Fruit fly (Drosophila melanogaster) ovary, adult (tissue): ENCODE data around the gene dnd.

Source experiments
- CG17801 ChIP-seq: fragments of 200-800 bp; optimal IDR thresholded peaks from 2 replicates; lab custom pipeline; 2019; ENCODE audit warnings: missing biosample characterization, mild to moderate bottlenecking, missing genetic modification characterization, moderate library complexity; ENCODE audit not compliant: partially characterized antibody

Gene dnd

DNA sequence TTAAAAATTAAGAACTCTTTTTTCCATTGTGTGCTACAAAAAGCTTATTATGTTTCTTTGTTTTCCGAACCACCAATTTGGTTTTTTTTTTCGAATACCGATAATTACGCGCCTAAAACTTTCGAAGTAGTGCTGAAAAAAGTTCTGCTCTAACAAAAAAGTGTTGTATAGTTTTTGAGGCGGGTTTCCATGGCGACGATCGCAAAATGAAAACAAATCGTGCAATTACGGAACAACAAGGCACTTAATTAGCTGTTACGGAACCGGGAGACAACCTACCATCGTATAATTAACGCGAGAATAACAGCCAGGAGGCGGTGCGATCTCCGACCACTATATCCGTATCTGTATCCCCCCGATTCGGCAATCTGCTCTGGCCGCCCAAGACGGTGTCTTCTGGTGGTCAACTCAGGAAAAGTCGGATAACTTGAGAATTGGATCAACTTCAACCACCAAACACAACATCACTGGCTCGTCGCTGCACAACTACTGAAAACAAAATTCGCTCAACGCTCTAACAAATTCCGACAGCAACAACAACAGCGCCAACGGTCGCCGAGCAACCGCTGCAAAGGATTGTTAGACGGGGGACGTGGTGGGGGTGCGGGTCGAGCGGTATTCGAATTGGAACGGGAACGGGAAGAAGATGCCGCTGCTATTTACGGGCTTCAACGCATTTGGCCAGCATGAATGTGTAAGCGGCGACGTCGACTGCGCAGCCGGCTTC lies at the start of gene dnd, which contains the start of gene CG6678:
dnd (minus strand) TSS at position 495 of the 727 bp plus-strand sequence.
CG6678 (plus strand) TSS at position 169 of the 727 bp plus-strand sequence.
- no peak for TF ChIP-seq CG17801

dm6 chr3R:21935191-21935590 lies 48.0 kb upstream of the dnd start:
- TF ChIP-seq CG17801, result no peak

dm6 chr3R:21933952-21934351 lies 46.8 kb upstream of the dnd start:
- no peak for TF ChIP-seq CG17801

dm6 chr3R:21931346-21931745 lies 44.2 kb upstream of the dnd start:
- TF ChIP-seq CG17801, result peak; percentile 40

DNA sequence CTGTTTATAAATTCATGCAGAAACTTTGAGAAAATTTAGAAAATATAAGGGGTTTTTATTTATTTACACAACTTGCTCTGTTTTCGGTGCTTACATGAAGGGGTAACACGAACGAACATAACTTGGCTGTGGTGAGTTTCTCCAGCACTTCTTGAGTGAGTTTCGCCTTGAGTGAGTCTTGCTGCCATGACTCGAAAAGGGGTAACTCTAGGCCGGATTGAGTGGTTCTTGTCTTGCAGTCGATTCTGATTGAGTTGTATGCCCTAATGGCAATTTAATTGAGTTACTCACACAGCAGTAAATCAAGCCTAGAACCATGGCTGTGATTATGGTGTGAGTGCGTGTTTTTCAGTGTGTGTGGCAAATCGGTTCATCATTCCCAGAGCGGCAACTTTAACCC lies 41.1 kb upstream of the dnd start:
- no peak for TF ChIP-seq CG17801

DNA sequence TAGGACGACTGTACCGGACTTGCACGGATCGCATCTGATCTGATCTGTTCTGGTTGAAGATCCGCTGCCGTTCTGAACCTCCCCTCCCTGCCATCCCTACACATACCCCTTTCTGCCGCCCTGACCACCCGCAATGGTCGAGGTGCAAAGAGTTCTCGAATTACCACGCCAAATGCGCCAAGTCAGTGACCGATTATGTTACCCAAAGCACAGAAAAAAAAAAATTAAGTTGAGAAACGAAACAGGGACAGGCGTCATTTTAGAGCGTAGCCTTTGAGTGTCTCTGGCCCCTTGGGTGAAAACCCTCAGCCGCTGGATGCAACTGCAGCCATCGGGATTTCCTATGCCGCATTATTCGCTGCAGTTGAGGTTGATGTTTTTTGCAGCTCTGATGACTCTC lies 36.6 kb upstream of the dnd start:
- no peak for TF ChIP-seq CG17801

- TF ChIP-seq CG17801, result no peak
Observed at dm6 chr3R:21922674-21923323, 35.6 kb upstream of the dnd start.

- no peak for TF ChIP-seq CG17801
Observed at dm6 chr3R:21922244-21922643, 35.1 kb upstream of the dnd start.

DNA sequence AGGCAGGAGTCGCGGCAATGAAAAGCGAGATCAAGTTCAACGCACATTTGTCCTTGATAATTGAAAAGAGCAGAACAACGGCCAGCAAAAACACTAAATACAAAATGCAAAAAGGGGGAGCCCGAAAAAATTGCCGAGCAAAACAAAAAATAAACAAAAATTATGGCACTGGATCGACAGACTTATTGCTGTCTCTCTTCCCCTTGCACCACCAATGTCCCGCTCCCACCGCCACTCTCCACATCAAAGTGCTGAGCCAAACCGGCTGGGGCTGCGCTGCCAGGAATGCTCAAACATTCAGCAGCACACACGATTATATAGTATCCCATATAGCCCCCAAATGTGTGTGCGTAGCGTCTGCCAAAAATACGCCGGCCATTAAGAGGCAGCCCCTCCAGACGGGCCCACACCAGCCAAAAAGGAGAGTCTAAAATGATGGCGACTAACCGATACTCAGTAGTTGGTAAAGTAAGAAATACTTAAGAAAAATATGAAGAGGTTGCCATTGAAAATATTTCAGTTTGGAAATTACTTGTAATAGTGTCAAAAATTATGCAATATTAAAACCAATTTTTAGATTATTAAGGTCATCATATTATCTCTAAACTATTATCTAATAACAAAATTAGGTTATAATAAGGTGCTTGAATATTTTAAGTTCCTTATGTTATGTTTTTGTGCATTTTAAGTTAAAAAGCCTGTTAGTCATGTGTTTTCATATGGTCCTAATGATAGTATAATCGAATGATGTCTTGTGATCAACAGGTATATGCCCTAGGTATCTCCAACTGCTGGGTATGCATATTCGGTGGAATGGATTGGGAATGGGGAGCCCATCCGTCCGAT lies 34.4 kb upstream of the dnd start:
- no peak for TF ChIP-seq CG17801

- TF ChIP-seq CG17801, result no peak
Observed at dm6 chr3R:21920495-21920894, 33.3 kb upstream of the dnd start.

DNA sequence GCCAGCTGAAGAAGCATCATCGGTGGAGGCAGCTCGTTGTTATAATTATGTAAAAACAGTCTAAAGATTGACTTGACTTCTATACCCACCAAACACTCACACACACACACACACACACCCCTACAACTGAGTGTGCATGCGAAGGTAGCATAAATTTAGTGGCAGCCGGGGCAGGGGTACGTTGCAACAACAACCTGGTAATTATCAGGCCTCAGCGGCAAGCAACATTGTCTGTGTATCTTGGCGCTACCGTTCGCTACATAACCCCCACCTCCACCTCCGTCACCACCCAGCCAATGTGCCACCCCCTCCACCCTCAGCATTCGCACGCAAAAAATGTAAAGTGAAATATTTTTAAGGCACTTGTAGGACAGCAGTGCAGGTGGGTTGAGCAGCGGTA lies 29.8 kb upstream of the dnd start:
- TF ChIP-seq CG17801, result no peak

DNA sequence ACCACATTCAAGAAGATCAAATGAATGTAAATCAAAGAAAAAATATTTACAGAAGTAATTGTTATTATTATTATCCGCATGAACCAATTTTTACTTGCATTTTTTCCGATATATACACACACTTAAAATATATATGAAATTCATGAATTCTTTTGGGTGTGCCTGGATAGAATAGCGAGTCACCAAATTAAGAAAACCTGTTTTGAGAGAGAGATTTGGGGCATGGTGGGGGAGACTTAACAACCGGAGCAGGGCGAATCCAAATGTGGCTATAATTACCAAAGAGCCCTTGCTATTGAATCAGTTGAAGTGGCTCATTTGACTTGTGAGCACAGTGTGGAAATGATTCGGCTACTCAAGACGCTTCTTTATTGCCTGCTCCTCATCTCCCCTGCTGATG lies 26.3 kb upstream of the dnd start, which contains the start of gene Qsox2:
Qsox2 (plus strand) TSS at position 301 of the 400 bp plus-strand sequence.
- TF ChIP-seq CG17801, result no peak

DNA sequence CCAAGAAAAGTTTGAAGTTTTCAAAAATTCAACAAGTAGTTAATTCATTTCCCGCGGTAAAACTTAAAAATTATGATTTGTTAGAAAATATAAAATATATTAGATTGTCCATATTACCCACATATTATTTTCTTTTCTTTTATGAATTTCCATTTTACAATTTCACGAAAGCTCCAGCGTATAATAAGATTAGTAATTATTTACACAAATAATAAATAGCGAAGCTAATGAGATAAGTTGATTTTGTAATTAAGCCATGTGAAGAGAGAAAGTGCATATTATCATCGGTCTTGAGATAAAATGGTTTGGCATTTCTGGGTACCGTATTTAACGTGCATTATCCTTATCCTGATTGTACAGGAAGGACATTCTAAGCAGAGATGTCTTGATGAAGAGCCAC lies 24.4 kb upstream of the dnd start, which contains the start of gene Qsox3:
Qsox3 (plus strand) TSS at position 301 of the 400 bp plus-strand sequence.
- TF ChIP-seq CG17801, result no peak

DNA sequence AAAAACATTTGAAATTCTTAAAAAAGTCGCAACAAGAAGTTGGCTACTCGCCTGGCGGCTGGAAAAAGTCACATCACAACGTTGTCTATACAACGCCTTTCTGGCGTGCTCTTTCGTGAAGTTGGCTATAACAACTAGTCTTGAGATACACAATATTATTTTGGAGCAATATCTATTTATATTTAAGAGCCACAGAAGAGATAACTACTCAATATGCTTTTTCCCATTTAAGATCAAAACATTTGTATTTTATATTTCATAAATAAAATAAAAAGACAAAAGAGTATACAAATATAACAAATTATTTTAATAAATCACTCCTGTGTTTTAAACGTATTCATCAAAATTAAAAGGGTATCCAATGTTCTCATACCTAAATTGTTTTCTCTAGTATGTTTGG lies 19.7 kb upstream of the dnd start:
- no peak for TF ChIP-seq CG17801

dm6 chr3R:21905615-21906014 lies 18.5 kb upstream of the dnd start:
- TF ChIP-seq CG17801, result no peak

dm6 chr3R:21904345-21904744 lies 17.2 kb upstream of the dnd start:
- no peak for TF ChIP-seq CG17801

DNA sequence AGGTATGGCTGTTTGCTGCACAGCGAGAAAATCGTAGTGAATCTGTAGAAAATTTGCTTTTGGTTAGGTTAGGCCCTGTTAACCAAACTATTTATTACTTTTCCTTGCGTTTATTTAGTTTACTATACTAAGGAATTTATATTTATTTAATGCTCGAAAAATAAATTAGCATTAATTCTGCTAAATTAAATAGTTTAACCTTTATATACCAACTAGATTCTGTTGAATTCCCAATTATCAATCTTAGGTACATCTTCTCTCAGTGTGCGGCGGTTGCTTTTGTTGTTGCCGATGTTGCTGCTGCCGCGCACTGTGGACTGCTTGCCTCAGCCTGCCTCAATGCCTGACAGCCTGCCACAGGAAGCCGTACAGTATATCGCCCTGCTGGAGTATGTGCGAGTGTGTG lies 12.0 kb upstream of the dnd start:
- no peak for TF ChIP-seq CG17801
